Worm (Caenorhabditis elegans): ENCODE data around the gene sra-34.

sra-34 gene

ce11 chrII:4507669-4508068 is 35.8 kb downstream of the sra-34 start:
- no peak for TF ChIP-seq lsy-2 (tag; optimal IDR thresholded peaks at IDR 0.05)
- TF ChIP-seq mab-5 (tag; optimal IDR thresholded peaks at IDR 0.05): no peak
- TF ChIP-seq hlh-1 (tag; optimal IDR thresholded peaks at IDR 0.05): no peak
- no peak for TF ChIP-seq sptf-1 (tag; optimal IDR thresholded peaks at IDR 0.05)
- TF ChIP-seq lin-13 (tag; optimal IDR thresholded peaks at IDR 0.05): no peak
- no peak for TF ChIP-seq bed-3 (GFP tag; optimal IDR thresholded peaks at IDR 0.05)
- TF ChIP-seq mls-2 (tag; optimal IDR thresholded peaks at IDR 0.05): no peak
- no peak for TF ChIP-seq nhr-28 (tag; optimal IDR thresholded peaks at IDR 0.05)
- no peak for TF ChIP-seq flh-1 (GFP tag; optimal IDR thresholded peaks at IDR 0.05)
- no peak for TF ChIP-seq mep-1 (tag; optimal IDR thresholded peaks at IDR 0.05)
- no peak for TF ChIP-seq lin-32 (GFP tag; optimal IDR thresholded peaks at IDR 0.05)
- no peak for TF ChIP-seq ceh-83 (GFP tag; optimal IDR thresholded peaks at IDR 0.05)
- TF ChIP-seq ces-1 (GFP tag; optimal IDR thresholded peaks at IDR 0.05): no peak
- TF ChIP-seq ham-2 (GFP tag; optimal IDR thresholded peaks at IDR 0.05): no peak
- no peak for TF ChIP-seq unc-120 (tag; optimal IDR thresholded peaks at IDR 0.05; ENCODE audit: poor library complexity, severe bottlenecking)
- TF ChIP-seq snpc-4 (tag; optimal IDR thresholded peaks at IDR 0.05): no peak

ce11 chrII:4506552-4507291 is 36.7 kb downstream of the sra-34 start:
- no peak for TF ChIP-seq unc-62 (GFP tag; optimal IDR thresholded peaks at IDR 0.05)
- no peak for TF ChIP-seq M03D4.4 (tag; optimal IDR thresholded peaks at IDR 0.05)
- no peak for TF ChIP-seq bed-3 (GFP tag; optimal IDR thresholded peaks at IDR 0.05)
- no peak for TF ChIP-seq lin-32 (GFP tag; optimal IDR thresholded peaks at IDR 0.05)
- no peak for TF ChIP-seq nhr-12 (tag; optimal IDR thresholded peaks at IDR 0.05)
- no peak for TF ChIP-seq nhr-76 (tag; optimal IDR thresholded peaks at IDR 0.05)
- no peak for TF ChIP-seq blmp-1 (tag; optimal IDR thresholded peaks at IDR 0.05)
- no peak for TF ChIP-seq pha-4 (tag; optimal IDR thresholded peaks at IDR 0.05)
- TF ChIP-seq snpc-4 (tag; optimal IDR thresholded peaks at IDR 0.05): no peak
- TF ChIP-seq hlh-1 (tag; optimal IDR thresholded peaks at IDR 0.05): peak; percentile 86
- TF ChIP-seq sem-2 (GFP tag; optimal IDR thresholded peaks at IDR 0.05): no peak
- peak; percentile 85 for TF ChIP-seq ces-1 (GFP tag; optimal IDR thresholded peaks at IDR 0.05)
- TF ChIP-seq ceh-83 (GFP tag; optimal IDR thresholded peaks at IDR 0.05): no peak
- TF ChIP-seq drap-1 (GFP tag; optimal IDR thresholded peaks at IDR 0.05): no peak
- no peak for TF ChIP-seq nhr-28 (tag; optimal IDR thresholded peaks at IDR 0.05)
- TF ChIP-seq mab-5 (tag; optimal IDR thresholded peaks at IDR 0.05): no peak
- TF ChIP-seq lsy-2 (tag; optimal IDR thresholded peaks at IDR 0.05): peak; percentile 17
- no peak for TF ChIP-seq elt-1 (tag; optimal IDR thresholded peaks at IDR 0.05; ENCODE audit: borderline replicate concordance, insufficient read depth)
- no peak for TF ChIP-seq ceh-39 (tag; optimal IDR thresholded peaks at IDR 0.05)
- TF ChIP-seq unc-120 (tag; optimal IDR thresholded peaks at IDR 0.05; ENCODE audit: poor library complexity, severe bottlenecking): peak; percentile 65

- TF ChIP-seq unc-62 (GFP tag; optimal IDR thresholded peaks at IDR 0.05) (no peak), nhr-2 (tag; optimal IDR thresholded peaks at IDR 0.05) (no peak), hlh-1 (tag; optimal IDR thresholded peaks at IDR 0.05) (no peak), unc-39 (tag; optimal IDR thresholded peaks at IDR 0.05) (no peak), unc-120 (tag; optimal IDR thresholded peaks at IDR 0.05; ENCODE audit: poor library complexity, severe bottlenecking) (no peak), nhr-237 (tag; optimal IDR thresholded peaks at IDR 0.05) (no peak), tbx-8 (GFP tag; optimal IDR thresholded peaks at IDR 0.05) (no peak), nhr-76 (tag; optimal IDR thresholded peaks at IDR 0.05) (no peak), bed-3 (GFP tag; optimal IDR thresholded peaks at IDR 0.05) (no peak), lin-32 (GFP tag; optimal IDR thresholded peaks at IDR 0.05) (no peak), elt-3 (tag; optimal IDR thresholded peaks at IDR 0.05) (no peak), ceh-83 (GFP tag; optimal IDR thresholded peaks at IDR 0.05) (no peak), flh-1 (GFP tag; optimal IDR thresholded peaks at IDR 0.05) (no peak), nhr-28 (tag; optimal IDR thresholded peaks at IDR 0.05) (no peak), blmp-1 (tag; optimal IDR thresholded peaks at IDR 0.05) (no peak), nhr-12 (tag; optimal IDR thresholded peaks at IDR 0.05) (no peak), pha-4 (tag; optimal IDR thresholded peaks at IDR 0.05) (no peak), ces-1 (GFP tag; optimal IDR thresholded peaks at IDR 0.05) (no peak)
These were observed 38.3 kb downstream of the sra-34 start, which contains the start of gene camt-1 for ce11 chrII:4505097-4505626. TSS of gene camt-1 (minus strand) at chrII:4505147.

- no peak for TF ChIP-seq mab-5 (tag; optimal IDR thresholded peaks at IDR 0.05)
- no peak for TF ChIP-seq blmp-1 (tag; optimal IDR thresholded peaks at IDR 0.05)
- TF ChIP-seq ztf-11 (tag; optimal IDR thresholded peaks at IDR 0.05): no peak
- TF ChIP-seq nhr-2 (tag; optimal IDR thresholded peaks at IDR 0.05): no peak
- TF ChIP-seq ceh-83 (GFP tag; optimal IDR thresholded peaks at IDR 0.05): no peak
- no peak for TF ChIP-seq snpc-4 (tag; optimal IDR thresholded peaks at IDR 0.05)
- TF ChIP-seq nhr-28 (tag; optimal IDR thresholded peaks at IDR 0.05): no peak
- no peak for TF ChIP-seq M03D4.4 (tag; optimal IDR thresholded peaks at IDR 0.05)
- TF ChIP-seq nhr-76 (tag; optimal IDR thresholded peaks at IDR 0.05): no peak
- no peak for TF ChIP-seq bed-3 (GFP tag; optimal IDR thresholded peaks at IDR 0.05)
- TF ChIP-seq sptf-1 (tag; optimal IDR thresholded peaks at IDR 0.05): no peak
- TF ChIP-seq cnd-1 (tag; optimal IDR thresholded peaks at IDR 0.05): no peak
- TF ChIP-seq sem-2 (GFP tag; optimal IDR thresholded peaks at IDR 0.05): no peak
These were observed 47.6 kb downstream of the sra-34 start for ce11 chrII:4495844-4496243.
